Fruit fly (Drosophila melanogaster): ENCODE results near the gene CG32638.

The CG32638 gene

DNA sequence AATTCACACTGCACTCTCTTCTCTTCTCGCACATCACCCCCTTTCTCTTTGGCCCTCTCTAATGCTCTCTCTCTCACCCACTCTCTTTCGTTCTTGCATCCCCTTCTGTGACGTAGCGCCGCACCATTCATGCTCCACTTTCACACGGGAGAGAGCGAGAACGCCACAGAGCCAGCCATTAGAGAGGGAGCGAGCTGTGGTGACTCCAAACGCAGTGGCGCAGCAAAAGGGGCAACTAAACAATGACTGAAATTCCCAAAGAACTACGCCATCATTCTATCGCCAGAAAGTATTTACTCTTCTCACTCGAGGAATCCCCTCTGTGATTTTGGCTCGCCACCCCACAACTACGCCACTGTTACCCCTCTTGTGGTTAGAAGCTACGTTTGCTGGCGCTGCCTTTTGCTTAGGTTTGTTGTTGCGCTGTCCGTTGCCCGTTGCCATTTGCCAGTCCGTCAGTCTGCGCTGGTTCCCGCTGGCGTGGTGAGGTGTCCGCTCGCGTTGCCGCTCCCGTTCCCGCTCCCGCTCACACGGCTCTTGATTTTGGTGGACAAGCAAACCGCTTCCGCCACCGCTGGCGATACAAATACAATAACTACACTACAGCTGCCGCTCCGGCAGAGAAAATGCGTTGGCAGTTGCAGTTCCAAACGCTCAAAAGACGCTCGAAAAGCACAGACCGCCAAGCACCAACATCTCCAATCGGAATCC lies 2.6 kb upstream of the CG32638 start (continued):
- TF ChIP-seq CG10431 (GFP tag; optimal IDR thresholded peaks at IDR 0.05) (peak; percentile 91), mld (GFP tag; IDR thresholded peaks at IDR 0.05; ENCODE audit: partially characterized antibody) (no peak), Dip3 (GFP tag; optimal IDR thresholded peaks at IDR 0.05) (peak; percentile 99), Elba2 (GFP tag; optimal IDR thresholded peaks at IDR 0.05) (peak; percentile 70), fd3F (GFP tag; optimal IDR thresholded peaks at IDR 0.05) (peak; percentile 98), CG10959 (GFP tag; IDR thresholded peaks at IDR 0.05) (peak; percentile 98), D19A (tag; optimal IDR thresholded peaks at IDR 0.05) (peak; percentile 95), Hand (GFP tag; optimal IDR thresholded peaks at IDR 0.05) (peak; percentile 98), trh (GFP tag; optimal IDR thresholded peaks at IDR 0.05) (peak; percentile 95), CG8388 (GFP tag; optimal IDR thresholded peaks at IDR 0.05) (peak; percentile 95), CG11560 (tag; IDR thresholded peaks at IDR 0.05) (peak; percentile 94), Blimp-1 (GFP tag; optimal IDR thresholded peaks at IDR 0.05) (peak; percentile 96), CG15696 (tag; optimal IDR thresholded peaks at IDR 0.05) (peak; percentile 96), Bdp1 (GFP tag; optimal IDR thresholded peaks at IDR 0.05) (peak; percentile 94), ci (GFP tag; IDR thresholded peaks at IDR 0.05) (peak; percentile 100), CG2120 (GFP tag; optimal IDR thresholded peaks at IDR 0.05) (peak; percentile 100), CG31365 (tag; optimal IDR thresholded peaks at IDR 0.05) (peak; percentile 95), vfl (GFP tag; optimal IDR thresholded peaks at IDR 0.05) (peak; percentile 99), Usf (GFP tag; optimal IDR thresholded peaks at IDR 0.05) (peak; percentile 99), chm (GFP tag; IDR thresholded peaks at IDR 0.05) (peak; percentile 100), CG7786 (GFP tag; optimal IDR thresholded peaks at IDR 0.05) (peak; percentile 99), CG11695 (GFP tag; IDR thresholded peaks at IDR 0.05) (peak; percentile 98), cas (GFP tag; IDR thresholded peaks at IDR 0.05) (peak; percentile 98), CG2875 (GFP tag; optimal IDR thresholded peaks at IDR 0.05) (peak; percentile 97), Tbp (GFP tag; optimal IDR thresholded peaks at IDR 0.05) (no peak), CG9215 (GFP tag; IDR thresholded peaks at IDR 0.05) (peak; percentile 98), Lpt (GFP tag; optimal IDR thresholded peaks at IDR 0.05) (no peak), CG7556 (GFP tag; optimal IDR thresholded peaks at IDR 0.05) (peak; percentile 99), CG6689 (GFP tag; IDR thresholded peaks at IDR 0.05) (peak; percentile 98), cwo (GFP tag; optimal IDR thresholded peaks at IDR 0.05) (peak; percentile 98), CG12744 (GFP tag; optimal IDR thresholded peaks at IDR 0.05) (peak; percentile 99), cg (GFP tag; optimal IDR thresholded peaks at IDR 0.05) (no peak), CG8924 (tag; optimal IDR thresholded peaks at IDR 0.05) (peak; percentile 99), bsh (GFP tag; optimal IDR thresholded peaks at IDR 0.05) (peak; percentile 97 to 98), CG10321 (GFP tag; IDR thresholded peaks at IDR 0.05) (peak; percentile 89), ttk (GFP tag; IDR thresholded peaks at IDR 0.05) (peak; percentile 100), GATAe (GFP tag; conservative IDR thresholded peaks at IDR 0.05) (peak; percentile 94), hbn (GFP tag; IDR thresholded peaks at IDR 0.05; ENCODE audit: partially characterized antibody) (no peak; the same call in 1 of the 2 replicates), ato (GFP tag; IDR thresholded peaks at IDR 0.05; ENCODE audit: partially characterized antibody) (no peak), CG2199 (GFP tag; IDR thresholded peaks at IDR 0.05) (peak; percentile 99), tup (GFP tag; optimal IDR thresholded peaks at IDR 0.05) (peak; percentile 98), mam (GFP tag; optimal IDR thresholded peaks at IDR 0.05) (peak; percentile 99), gsb-n (tag; optimal IDR thresholded peaks at IDR 0.05) (peak; percentile 95), MBD-R2 (GFP tag; IDR thresholded peaks at IDR 0.05) (peak; percentile 100), Nf-YC (tag; optimal IDR thresholded peaks at IDR 0.05) (peak; percentile 89), tap (tag; optimal IDR thresholded peaks at IDR 0.05) (peak; percentile 97), org-1 (GFP tag; optimal IDR thresholded peaks at IDR 0.05) (peak; percentile 99), caup (GFP tag; optimal IDR thresholded peaks at IDR 0.05; ENCODE audit: severe bottlenecking) (peak; percentile 99), lov (optimal IDR thresholded peaks at IDR 0.05) (no peak), lov (GFP tag; IDR thresholded peaks at IDR 0.05) (peak; percentile 99)
